Fruit fly (Drosophila melanogaster) whole organism: Measurements from ENCODE around the gene akirin.

Source experiments
- CG8478 ChIP-seq: fragments of >200 bp; optimal IDR thresholded peaks from 2 replicates; lab custom pipeline; 2018; ENCODE audit warnings: inconsistent platforms
- Dll ChIP-seq: fragments of >200 bp; optimal IDR thresholded peaks from 2 replicates; lab custom pipeline; 2017
- EcR ChIP-seq, 2 experiments: fragments of >200 bp; optimal IDR thresholded peaks; 2 replicates each; lab custom pipeline; 2017; ENCODE audit warnings: missing biosample characterization in 2 of 2, missing genetic modification characterization in 2 of 2, missing genetic modification reagents in 2 of 2
- pan ChIP-seq: fragments of >200 bp; optimal IDR thresholded peaks from 2 replicates; lab custom pipeline; 2017
- psq ChIP-seq: fragments of >200 bp; optimal IDR thresholded peaks from 2 replicates; lab custom pipeline; 2017
- usp ChIP-seq: fragments of >200 bp; optimal IDR thresholded peaks from 2 replicates; lab custom pipeline; 2017; ENCODE audit warnings: missing biosample characterization, missing genetic modification characterization, mixed read lengths

The akirin gene

DNA sequence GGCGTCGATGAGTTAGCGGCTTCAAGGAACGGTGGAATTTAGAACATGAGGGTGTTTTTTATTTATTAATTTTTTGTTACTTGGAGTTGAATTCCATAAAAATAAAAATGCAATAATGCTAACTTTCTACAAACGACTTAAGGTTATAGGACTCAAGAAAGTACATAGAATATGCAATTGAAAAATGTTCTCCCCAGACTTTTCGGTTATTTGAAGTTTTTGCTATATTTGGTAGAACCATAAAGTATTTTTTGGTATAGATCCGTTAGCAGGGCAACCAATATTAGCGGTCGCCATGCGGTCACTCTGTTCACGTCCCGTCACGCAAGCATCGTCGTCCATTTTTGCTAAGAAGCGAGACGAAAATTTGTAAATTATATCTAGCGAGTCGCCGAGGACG is at the start of gene akirin:
Gene akirin, plus strand, starts transcription at position 301 of the 400 bp plus-strand sequence.
- TF ChIP-seq pan (lab: Kevin White, UChicago) = no peak
- TF ChIP-seq CG8478 (lab: Kevin White, UChicago) = no peak
- TF ChIP-seq Dll (lab: Kevin White, UChicago) = no peak
- TF ChIP-seq usp = no peak
- TF ChIP-seq psq = no peak
- no peak for TF ChIP-seq EcR (GFP tag; optimal IDR thresholded peaks at IDR 0.05; lab: Kevin White, UChicago)

DNA sequence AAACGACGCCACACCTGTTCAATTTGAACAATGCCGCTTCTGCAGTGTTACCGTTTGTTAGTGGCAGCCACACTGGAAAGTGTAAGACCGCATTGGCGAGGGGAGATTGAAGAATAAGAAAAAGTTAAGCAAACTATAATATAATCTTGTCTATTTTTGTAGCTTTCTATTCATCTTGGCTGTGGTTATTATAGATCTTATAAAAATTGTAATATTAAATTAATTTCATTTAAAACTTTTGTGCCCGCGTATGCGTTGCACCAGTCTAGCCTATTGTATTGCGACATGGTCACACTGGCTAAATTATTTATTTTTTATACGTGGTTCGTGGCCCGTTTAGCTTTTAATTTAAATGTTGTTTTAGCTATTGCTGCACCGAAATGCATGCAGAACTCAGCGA is 46.3 kb upstream of the akirin start, which contains the start of the genes RhoGEF4 and Rint1:
Gene RhoGEF4, minus strand, starts transcription at position 64 of the 400 bp plus-strand sequence.
Gene Rint1, plus strand, starts transcription at position 272 of the 400 bp plus-strand sequence.
- TF ChIP-seq CG8478 (lab: Kevin White, UChicago) (no peak), Dll (lab: Kevin White, UChicago) (no peak), psq (no peak), pan (lab: Kevin White, UChicago) (no peak), EcR (GFP tag; optimal IDR thresholded peaks at IDR 0.05; lab: Kevin White, UChicago) (no peak), usp (no peak)

DNA sequence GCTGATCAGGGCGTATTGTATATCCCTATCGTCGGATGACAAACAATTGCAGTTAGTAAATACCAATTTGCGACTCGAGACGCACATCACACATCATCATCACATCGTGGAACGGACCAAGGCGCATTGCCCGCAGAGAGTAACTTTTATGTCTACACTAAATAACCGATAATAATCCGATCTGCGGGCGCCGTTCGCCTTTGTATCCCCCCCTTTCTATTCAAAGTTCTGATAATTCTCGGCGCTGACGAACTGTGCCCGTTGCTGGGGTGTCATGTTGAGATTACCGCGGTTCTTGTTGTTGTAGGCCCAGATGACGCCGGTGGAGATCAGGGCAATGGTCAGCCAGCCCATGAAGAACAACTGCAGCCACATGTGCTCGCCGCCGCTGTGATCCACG is 43.0 kb upstream of the akirin start:
- TF ChIP-seq psq = no peak
- no peak for TF ChIP-seq EcR (GFP tag; optimal IDR thresholded peaks at IDR 0.05; lab: Kevin White, UChicago)
- no peak for TF ChIP-seq Dll (lab: Kevin White, UChicago)
- no peak for TF ChIP-seq pan (lab: Kevin White, UChicago)
- no peak for TF ChIP-seq CG8478 (lab: Kevin White, UChicago)
- TF ChIP-seq usp = no peak

DNA sequence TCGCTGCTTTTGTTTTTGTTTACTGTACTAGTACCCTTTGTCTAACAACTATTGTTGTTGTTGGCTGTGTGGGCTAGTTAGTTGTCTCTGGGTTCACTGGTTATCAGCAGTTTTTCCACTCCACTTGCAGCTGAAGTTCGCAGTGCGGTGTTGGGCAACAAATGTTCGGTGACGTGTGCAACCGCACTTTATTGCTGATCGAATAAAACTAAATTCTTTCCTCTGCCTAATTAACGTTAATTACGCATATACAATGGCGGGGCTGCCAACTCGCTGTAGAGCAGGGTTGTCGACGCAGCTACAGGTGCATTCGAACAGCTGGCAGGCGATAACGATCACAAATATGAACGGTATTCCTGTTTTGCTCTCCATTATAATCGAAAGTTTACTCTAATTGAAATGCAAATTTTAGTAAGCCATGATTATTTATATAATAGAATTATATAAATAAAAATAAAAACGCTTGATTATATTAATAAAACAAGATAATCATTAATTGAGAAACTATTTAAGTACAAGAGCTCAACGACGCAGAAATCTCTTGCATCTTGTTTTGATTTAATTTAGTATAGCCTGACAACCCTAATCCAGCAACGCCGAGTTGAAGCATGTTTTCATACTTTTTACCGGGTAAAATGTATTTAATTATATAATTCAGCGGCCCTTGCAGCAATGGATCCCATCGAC is 40.9 kb upstream of the akirin start, which contains the start of the genes mrva, CG42307 and mus312:
Gene mrva, minus strand, starts transcription at position 276 of the 687 bp plus-strand sequence.
Gene CG42307, plus strand, starts transcription at position 566 of the 687 bp plus-strand sequence.
Gene mus312, plus strand, starts transcription at position 566 of the 687 bp plus-strand sequence.
- no peak for TF ChIP-seq usp
- no peak for TF ChIP-seq pan (lab: Kevin White, UChicago)
- TF ChIP-seq CG8478 (lab: Kevin White, UChicago) = no peak
- no peak for TF ChIP-seq Dll (lab: Kevin White, UChicago)
- no peak for TF ChIP-seq psq
- no peak for TF ChIP-seq EcR (GFP tag; optimal IDR thresholded peaks at IDR 0.05; lab: Kevin White, UChicago)

DNA sequence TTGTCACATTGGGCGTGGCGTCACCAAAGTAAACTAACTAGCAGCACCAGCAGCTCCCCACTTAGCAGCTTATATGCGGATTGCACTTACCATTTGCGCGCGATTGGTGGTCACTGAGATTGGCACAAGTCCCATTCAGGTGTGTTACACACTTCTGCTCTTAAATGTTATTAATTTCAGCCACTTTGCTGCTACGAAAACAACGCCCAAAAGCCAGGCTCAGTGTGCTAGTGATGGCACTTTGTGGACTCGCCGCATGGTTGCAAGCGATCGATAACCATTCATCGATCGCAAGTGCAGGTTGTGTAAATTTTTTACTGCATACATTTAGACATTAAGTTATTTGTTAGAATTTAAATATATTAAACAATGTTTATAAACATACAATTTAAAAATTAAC is 34.7 kb upstream of the akirin start, which contains the start of the genes wrm1 and wrm2:
Gene wrm1, minus strand, starts transcription at position 237 of the 400 bp plus-strand sequence.
Gene wrm2, minus strand, starts transcription at position 237 of the 400 bp plus-strand sequence.
- TF ChIP-seq CG8478 (lab: Kevin White, UChicago) (no peak), Dll (lab: Kevin White, UChicago) (no peak), pan (lab: Kevin White, UChicago) (no peak), psq (no peak), EcR (GFP tag; optimal IDR thresholded peaks at IDR 0.05; lab: Kevin White, UChicago) (no peak), usp (no peak)

DNA sequence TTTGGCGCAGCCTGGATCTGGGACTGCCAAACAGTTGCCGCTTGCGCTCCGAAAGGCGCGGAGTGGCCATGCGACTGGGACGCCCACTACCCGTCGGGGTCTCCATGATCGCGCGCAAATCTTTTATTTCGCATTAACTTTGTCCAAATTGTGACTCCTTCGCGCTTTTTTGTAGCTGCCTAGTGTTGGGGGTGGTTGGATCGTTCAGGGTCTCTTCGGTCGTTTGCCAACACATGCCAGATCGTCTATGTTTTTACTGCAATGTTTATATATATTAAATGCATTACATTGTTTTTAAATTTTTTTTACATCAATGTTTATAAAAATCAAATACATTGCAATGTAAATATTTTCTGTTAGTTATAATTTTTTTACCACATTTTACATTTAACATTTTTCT is 30.9 kb upstream of the akirin start:
- no peak for TF ChIP-seq CG8478 (lab: Kevin White, UChicago)
- no peak for TF ChIP-seq psq
- TF ChIP-seq pan (lab: Kevin White, UChicago) = no peak
- no peak for TF ChIP-seq usp
- no peak for TF ChIP-seq EcR (GFP tag; optimal IDR thresholded peaks at IDR 0.05; lab: Kevin White, UChicago)
- no peak for TF ChIP-seq Dll (lab: Kevin White, UChicago)

DNA sequence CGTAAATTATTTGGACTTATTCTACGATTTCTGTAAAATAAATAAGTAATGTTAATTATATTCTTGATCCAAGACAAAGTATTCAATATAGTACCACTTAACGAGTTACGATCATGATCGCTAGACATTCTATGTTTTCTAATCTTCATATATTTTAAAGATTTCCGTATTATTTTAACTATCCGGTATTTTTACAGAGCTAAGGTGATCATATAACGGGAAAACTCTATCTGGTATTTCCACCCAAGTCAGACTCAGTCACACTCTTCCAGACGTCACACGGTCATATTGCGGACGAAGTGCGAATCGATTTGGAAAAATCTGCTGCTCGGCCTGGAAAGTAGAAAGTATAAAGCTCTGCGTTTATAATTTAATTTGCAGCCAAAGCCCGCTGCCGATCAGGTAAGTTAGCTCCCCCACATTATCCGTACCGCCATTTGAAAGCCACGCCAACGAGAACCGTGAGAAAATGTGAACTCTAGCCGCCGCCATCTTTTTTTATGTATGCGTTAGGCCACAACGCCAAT is 30.4 kb upstream of the akirin start, which contains the start of the genes lark and eco:
Gene lark, plus strand, starts transcription at position 51 of the 527 bp plus-strand sequence.
Gene eco, minus strand, starts transcription at position 125 of the 527 bp plus-strand sequence.
- TF ChIP-seq Dll (lab: Kevin White, UChicago) (no peak), usp (no peak), pan (lab: Kevin White, UChicago) (no peak), psq (no peak), CG8478 (lab: Kevin White, UChicago) (no peak), EcR (GFP tag; optimal IDR thresholded peaks at IDR 0.05; lab: Kevin White, UChicago) (no peak)

DNA sequence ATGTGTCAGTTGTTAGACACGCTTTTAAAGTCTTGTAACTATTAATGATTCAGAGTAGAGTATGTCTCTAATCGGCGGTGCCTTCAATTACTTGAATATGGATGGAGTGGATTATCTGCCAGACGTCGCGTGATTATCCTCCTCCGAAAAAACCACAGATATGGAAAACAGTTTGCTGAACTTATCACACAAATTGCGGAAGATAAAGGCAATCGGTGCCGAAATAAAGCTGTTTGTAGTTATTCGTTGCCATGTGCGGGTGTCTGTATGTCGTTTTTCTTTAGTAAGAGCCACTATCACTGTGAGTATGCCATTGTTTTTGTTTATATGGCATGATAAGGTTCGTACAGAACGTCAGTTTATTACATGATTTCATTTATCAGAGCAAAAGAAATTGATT is 25.6 kb upstream of the akirin start:
- TF ChIP-seq CG8478 (lab: Kevin White, UChicago) (no peak), Dll (lab: Kevin White, UChicago) (no peak), usp (no peak), pan (lab: Kevin White, UChicago) (no peak), EcR (GFP tag; optimal IDR thresholded peaks at IDR 0.05; lab: Kevin White, UChicago) (no peak), psq (no peak)

DNA sequence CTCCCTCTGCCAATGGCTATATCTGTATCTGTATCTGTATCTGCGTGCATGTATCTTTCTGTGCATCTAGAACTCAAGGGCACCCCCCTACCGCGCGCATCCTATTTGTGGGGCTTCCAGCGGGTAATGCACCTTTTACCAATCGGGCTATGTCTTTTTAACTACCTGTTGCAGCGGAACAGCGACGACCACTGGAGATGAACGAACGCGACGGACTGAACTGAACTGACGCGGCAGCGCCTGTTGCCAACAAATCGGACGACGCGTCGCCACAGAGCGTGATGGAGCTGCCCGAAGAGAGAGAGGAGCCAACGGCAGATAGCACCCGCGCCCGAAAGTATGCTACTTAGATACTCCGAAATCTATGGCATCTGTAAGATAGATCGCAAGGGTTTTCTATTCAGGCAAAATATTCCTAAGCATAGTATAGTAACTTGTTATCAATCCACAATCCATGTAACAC is 24.6 kb upstream of the akirin start, which contains the start of gene Cln7:
Gene Cln7, minus strand, starts transcription at position 219 of the 463 bp plus-strand sequence.
- TF ChIP-seq usp (no peak), pan (lab: Kevin White, UChicago) (no peak), EcR (GFP tag; optimal IDR thresholded peaks at IDR 0.05; lab: Kevin White, UChicago) (no peak), psq (no peak), CG8478 (lab: Kevin White, UChicago) (no peak), Dll (lab: Kevin White, UChicago) (peak; percentile 12)

DNA sequence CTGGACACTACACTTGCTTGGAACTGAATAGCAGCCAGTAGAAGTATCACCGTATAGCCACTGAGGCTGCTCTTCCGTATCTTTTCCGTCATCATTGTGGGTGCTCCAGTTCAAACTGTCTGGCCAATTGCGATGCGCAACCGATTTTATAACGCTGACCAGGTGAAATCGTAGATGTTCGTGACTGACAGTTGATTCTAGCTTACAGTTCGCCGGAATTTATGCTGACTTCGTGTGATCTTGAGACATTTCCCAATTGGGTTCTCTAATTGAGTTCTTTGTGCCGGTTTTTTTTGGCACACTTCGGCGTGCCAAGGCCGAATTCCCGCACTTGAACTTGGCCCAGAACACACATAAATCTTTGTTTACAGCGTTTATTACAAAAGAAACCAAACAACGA is 22.7 kb upstream of the akirin start, which contains the start of gene CG14834:
Gene CG14834, minus strand, starts transcription at position 173 of the 400 bp plus-strand sequence.
- TF ChIP-seq EcR (GFP tag; optimal IDR thresholded peaks at IDR 0.05; lab: Kevin White, UChicago) = no peak
- TF ChIP-seq CG8478 (lab: Kevin White, UChicago) = no peak
- no peak for TF ChIP-seq usp
- no peak for TF ChIP-seq psq
- TF ChIP-seq pan (lab: Kevin White, UChicago) = no peak
- no peak for TF ChIP-seq Dll (lab: Kevin White, UChicago)

DNA sequence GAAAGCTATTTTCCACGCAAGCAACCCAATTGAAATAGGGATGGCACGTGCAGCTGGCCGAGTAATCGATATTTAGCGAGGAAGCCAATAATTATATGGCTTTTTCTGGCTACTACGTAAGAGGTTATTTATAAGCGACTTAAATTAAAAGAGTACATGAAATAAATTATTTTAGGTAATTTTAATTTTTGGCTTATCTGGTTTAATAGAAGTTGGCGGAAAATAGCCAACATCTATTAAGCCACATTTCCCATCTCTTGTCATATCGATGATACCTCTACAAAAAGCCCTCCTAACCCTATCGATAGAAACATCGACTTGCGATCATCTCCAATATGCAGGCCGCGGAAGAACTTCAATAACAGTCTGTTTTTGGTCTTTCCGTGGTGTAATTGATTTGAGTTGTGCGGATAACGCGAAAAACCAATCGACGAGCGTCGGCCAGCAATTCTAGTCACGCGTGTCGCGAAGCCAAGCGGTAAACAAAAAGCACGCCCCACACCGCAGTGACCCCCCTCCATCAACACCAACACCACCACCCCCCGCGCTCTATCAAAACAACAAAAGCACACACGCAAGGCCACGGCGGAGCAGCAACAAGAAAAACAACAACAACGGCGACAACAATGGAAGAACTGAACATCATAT is 21.5 kb upstream of the akirin start, which contains the start of the genes Srp19 and qm:
Gene Srp19, minus strand, starts transcription at position 51 of the 648 bp plus-strand sequence.
Gene qm, plus strand, starts transcription at position 330 of the 648 bp plus-strand sequence.
- TF ChIP-seq pan (lab: Kevin White, UChicago) (no peak), Dll (lab: Kevin White, UChicago) (no peak), CG8478 (lab: Kevin White, UChicago) (no peak), psq (no peak), EcR (GFP tag; optimal IDR thresholded peaks at IDR 0.05; lab: Kevin White, UChicago) (no peak), usp (no peak)
